Fruit fly (Drosophila melanogaster) whole organism, embryonic: ENCODE data around the gene CG1703.

Source experiments
- B-H1 ChIP-seq: fragments of 200-800 bp; sonication (Bioruptor generic); IDR thresholded peaks from 3 replicates; pipeline ENCODE4 v1.3.6; 2022; ENCODE audit warnings: missing biosample characterization, missing genetic modification characterization
- CG10147 ChIP-seq: fragments of 200-800 bp; sonication (Bioruptor generic); optimal IDR thresholded peaks from 2 replicates; lab custom pipeline; 2019; ENCODE audit warnings: missing biosample characterization, mild to moderate bottlenecking, missing genetic modification characterization, moderate library complexity
- CG10321 ChIP-seq: fragments of 200-800 bp; sonication (Bioruptor generic); IDR thresholded peaks from 2 replicates; pipeline ENCODE4 v1.3.6; 2022; ENCODE audit warnings: missing biosample characterization, missing genetic modification characterization
- CG10462 ChIP-seq: fragments of 200-800 bp; sonication (Bioruptor generic); optimal IDR thresholded peaks from 2 replicates; lab custom pipeline; 2016; ENCODE audit warnings: missing biosample characterization, missing genetic modification characterization
- CG10979 ChIP-seq: fragments of 200-800 bp; sonication (Bioruptor generic); optimal IDR thresholded peaks from 2 replicates; lab custom pipeline; 2018; ENCODE audit warnings: missing biosample characterization, mild to moderate bottlenecking, missing genetic modification characterization, moderate library complexity
- CG13775 ChIP-seq: fragments of 200-800 bp; sonication (Bioruptor generic); optimal IDR thresholded peaks from 3 replicates; lab custom pipeline; 2017; ENCODE audit warnings: missing biosample characterization, mild to moderate bottlenecking, missing genetic modification characterization
- CG16813 ChIP-seq: fragments of 200-800 bp; sonication (Bioruptor generic); IDR thresholded peaks from 3 replicates; pipeline ENCODE4 v1.3.6; 2022; ENCODE audit warnings: missing biosample characterization, missing genetic modification characterization; ENCODE audit not compliant: partially characterized antibody
- CG17328 ChIP-seq: fragments of 200-800 bp; sonication (Bioruptor generic); IDR thresholded peaks from 2 replicates; pipeline ENCODE4 v1.3.6; 2022; ENCODE audit warnings: missing biosample characterization, missing genetic modification characterization
- CG31224 ChIP-seq: fragments of 200-800 bp; sonication (Bioruptor generic); IDR thresholded peaks from 2 replicates; pipeline ENCODE4 v1.3.6; 2022; ENCODE audit warnings: missing biosample characterization, missing genetic modification characterization
- CG32532 ChIP-seq: fragments of 200-800 bp; sonication (Bioruptor generic); IDR thresholded peaks from 2 replicates; pipeline ENCODE4 v1.3.6; 2022; ENCODE audit warnings: missing biosample characterization, missing genetic modification characterization
- CG8281 ChIP-seq: fragments of 200-800 bp; sonication (Bioruptor generic); optimal IDR thresholded peaks from 2 replicates; lab custom pipeline; 2018; ENCODE audit warnings: missing biosample characterization, mild to moderate bottlenecking, missing genetic modification characterization, moderate library complexity
- CG8944 ChIP-seq: fragments of 200-800 bp; sonication (Bioruptor generic); optimal IDR thresholded peaks from 3 replicates; lab custom pipeline; 2016; ENCODE audit warnings: missing biosample characterization, missing genetic modification characterization
- CTCF ChIP-seq: fragments of 200-800 bp; sonication (Bioruptor generic); optimal IDR thresholded peaks from 2 replicates; lab custom pipeline; 2017; ENCODE audit warnings: missing biosample characterization, mild to moderate bottlenecking, missing genetic modification characterization, moderate library complexity
- Ets65A ChIP-seq: fragments of 200-800 bp; sonication (Bioruptor generic); peaks from one replicate; lab custom pipeline; 2016; ENCODE audit warnings: missing biosample characterization, missing genetic modification characterization
- Fer3 ChIP-seq: fragments of 200-800 bp; sonication (Bioruptor generic); optimal IDR thresholded peaks from 2 replicates; lab custom pipeline; 2018; ENCODE audit warnings: missing biosample characterization, mild to moderate bottlenecking, missing genetic modification characterization, moderate library complexity
- Gsc ChIP-seq: fragments of 200-800 bp; sonication (Bioruptor generic); IDR thresholded peaks from 2 replicates; pipeline ENCODE4 v1.3.6; 2022; ENCODE audit warnings: missing biosample characterization, missing genetic modification characterization
- H15 ChIP-seq: fragments of 200-800 bp; sonication (Bioruptor generic); IDR thresholded peaks from 3 replicates; pipeline ENCODE4 v1.3.6; 2022; ENCODE audit warnings: missing biosample characterization, missing genetic modification characterization
- HHEX ChIP-seq: fragments of 200-800 bp; sonication (Bioruptor generic); optimal IDR thresholded peaks from 3 replicates; lab custom pipeline; 2017; ENCODE audit warnings: missing biosample characterization, mild to moderate bottlenecking, missing genetic modification characterization, missing genetic modification reagents
- MESR4 ChIP-seq: fragments of 200-800 bp; sonication (Bioruptor generic); optimal IDR thresholded peaks from 2 replicates; lab custom pipeline; 2018; ENCODE audit warnings: missing biosample characterization, mild to moderate bottlenecking, missing genetic modification characterization, moderate library complexity
- Med ChIP-seq: fragments of 200-800 bp; sonication (Bioruptor generic); peaks from one replicate; lab custom pipeline; 2016; ENCODE audit warnings: missing biosample characterization, missing genetic modification characterization, mild to moderate bottlenecking, inconsistent platforms, moderate library complexity
- Myb ChIP-seq: fragments of 200-800 bp; sonication (Bioruptor generic); optimal IDR thresholded peaks from 2 replicates; lab custom pipeline; 2016; ENCODE audit warnings: missing biosample characterization, missing genetic modification characterization
- NC2β ChIP-seq: fragments of 200-800 bp; sonication (Bioruptor generic); optimal IDR thresholded peaks from 2 replicates; lab custom pipeline; 2016; ENCODE audit warnings: missing biosample characterization, missing genetic modification characterization
- Oli ChIP-seq: fragments of 200-800 bp; sonication (Bioruptor generic); optimal IDR thresholded peaks from 2 replicates; lab custom pipeline; 2018; ENCODE audit warnings: missing biosample characterization, mild to moderate bottlenecking, missing genetic modification characterization, moderate library complexity
- Pdp1 ChIP-seq, 2 experiments: fragments of 200-800 bp; sonication (Bioruptor generic); optimal IDR thresholded peaks; 3 replicates each; lab custom pipeline; 2016; ENCODE audit warnings: missing biosample characterization in 2 of 2, missing genetic modification characterization in 2 of 2, mild to moderate bottlenecking in 1 of 2, moderate library complexity in 1 of 2
- Spps ChIP-seq: fragments of 200-800 bp; sonication (Bioruptor generic); optimal IDR thresholded peaks from 2 replicates; lab custom pipeline; 2018; ENCODE audit warnings: missing biosample characterization, mild to moderate bottlenecking, missing genetic modification characterization
- Sry-δ ChIP-seq: fragments of 200-800 bp; sonication (Bioruptor generic); optimal IDR thresholded peaks from 2 replicates; lab custom pipeline; 2016; ENCODE audit warnings: missing biosample characterization, missing genetic modification characterization
- Ssrp ChIP-seq: fragments of 200-800 bp; sonication (Bioruptor generic); optimal IDR thresholded peaks from 2 replicates; lab custom pipeline; 2018; ENCODE audit warnings: missing biosample characterization, mild to moderate bottlenecking, missing genetic modification characterization, moderate library complexity
- Taf1 ChIP-seq: fragments of 200-800 bp; sonication (Bioruptor generic); IDR thresholded peaks from 2 replicates; pipeline ENCODE4 v1.3.6; 2022; ENCODE audit warnings: missing biosample characterization, missing genetic modification characterization
- aop ChIP-seq: fragments of 200-800 bp; sonication (Bioruptor generic); IDR thresholded peaks from 2 replicates; pipeline ENCODE4 v1.3.6; 2022; ENCODE audit warnings: missing biosample characterization, missing genetic modification characterization
- ase ChIP-seq: fragments of 200-800 bp; sonication (Bioruptor generic); IDR thresholded peaks from 3 replicates; pipeline ENCODE4 v1.3.6; 2022; ENCODE audit warnings: missing biosample characterization, missing genetic modification characterization
- bbx ChIP-seq: fragments of 200-800 bp; sonication (Bioruptor generic); IDR thresholded peaks from 2 replicates; pipeline ENCODE4 v1.3.6; 2022; ENCODE audit warnings: missing biosample characterization, missing genetic modification characterization; ENCODE audit not compliant: partially characterized antibody
- cg ChIP-seq: fragments of 200-800 bp; sonication (Bioruptor generic); optimal IDR thresholded peaks from 3 replicates; lab custom pipeline; 2019; ENCODE audit warnings: missing biosample characterization, mild to moderate bottlenecking, missing genetic modification characterization, moderate library complexity
- corto ChIP-seq: fragments of 200-800 bp; sonication (Bioruptor generic); optimal IDR thresholded peaks from 2 replicates; lab custom pipeline; 2016; ENCODE audit warnings: missing biosample characterization, mild to moderate bottlenecking, missing genetic modification characterization, moderate library complexity
- croc ChIP-seq: fragments of 200-800 bp; sonication (Bioruptor generic); conservative IDR thresholded peaks from 3 replicates; pipeline ENCODE4 v1.3.6; 2022; ENCODE audit warnings: missing biosample characterization, missing genetic modification characterization
- crol ChIP-seq: fragments of 200-800 bp; sonication (Bioruptor generic); IDR thresholded peaks from 2 replicates; pipeline ENCODE4 v1.3.6; 2022; ENCODE audit warnings: missing biosample characterization, missing genetic modification characterization
- cwo ChIP-seq: fragments of 200-800 bp; sonication (Bioruptor generic); optimal IDR thresholded peaks from 3 replicates; lab custom pipeline; 2017; ENCODE audit warnings: missing biosample characterization, missing genetic modification characterization, mild to moderate bottlenecking, moderate library complexity, missing genetic modification reagents
- ewg ChIP-seq: fragments of 200-800 bp; sonication (Bioruptor generic); optimal IDR thresholded peaks from 3 replicates; lab custom pipeline; 2017; ENCODE audit warnings: mild to moderate bottlenecking, missing biosample characterization, missing genetic modification reagents, missing genetic modification characterization
- grn ChIP-seq: fragments of 200-800 bp; sonication (Bioruptor generic); optimal IDR thresholded peaks from 3 replicates; lab custom pipeline; 2017; ENCODE audit warnings: missing biosample characterization, missing genetic modification characterization
- h ChIP-seq: fragments of >200 bp; optimal IDR thresholded peaks from 2 replicates; lab custom pipeline; 2017
- hbn ChIP-seq: fragments of 200-800 bp; sonication (Bioruptor generic); IDR thresholded peaks from 2 replicates; pipeline ENCODE4 v1.3.6; 2022; ENCODE audit warnings: missing biosample characterization, missing genetic modification characterization; ENCODE audit not compliant: partially characterized antibody
- her ChIP-seq: fragments of 200-800 bp; sonication (Bioruptor generic); optimal IDR thresholded peaks from 2 replicates; lab custom pipeline; 2016; ENCODE audit warnings: missing biosample characterization, missing genetic modification characterization
- kah ChIP-seq: fragments of 200-800 bp; sonication (Bioruptor generic); optimal IDR thresholded peaks from 2 replicates; lab custom pipeline; 2018; ENCODE audit warnings: missing biosample characterization, mild to moderate bottlenecking, missing genetic modification characterization
- lab ChIP-seq: fragments of 200-800 bp; sonication (Bioruptor generic); optimal IDR thresholded peaks from 3 replicates; lab custom pipeline; 2017; ENCODE audit warnings: missing biosample characterization, missing genetic modification characterization, mild to moderate bottlenecking, moderate library complexity, missing genetic modification reagents
- mam ChIP-seq: fragments of 200-800 bp; sonication (Bioruptor generic); optimal IDR thresholded peaks from 3 replicates; lab custom pipeline; 2016; ENCODE audit warnings: missing biosample characterization, missing genetic modification characterization
- p53 ChIP-seq: fragments of 200-800 bp; sonication (Bioruptor generic); optimal IDR thresholded peaks from 2 replicates; lab custom pipeline; 2016; ENCODE audit warnings: missing biosample characterization, missing genetic modification characterization
- peb ChIP-seq: fragments of 200-800 bp; sonication (Bioruptor generic); IDR thresholded peaks from 2 replicates; pipeline ENCODE4 v1.3.6; 2022; ENCODE audit warnings: missing biosample characterization, missing genetic modification characterization
- phol ChIP-seq: fragments of 200-800 bp; sonication (Bioruptor generic); optimal IDR thresholded peaks from 3 replicates; lab custom pipeline; 2018; ENCODE audit warnings: missing biosample characterization, mild to moderate bottlenecking, missing genetic modification characterization, moderate library complexity
- schlank ChIP-seq: fragments of 200-800 bp; sonication (Bioruptor generic); optimal IDR thresholded peaks from 2 replicates; lab custom pipeline; 2018; ENCODE audit warnings: missing biosample characterization, mild to moderate bottlenecking, missing genetic modification characterization
- slbo ChIP-seq: fragments of 200-800 bp; sonication (Bioruptor generic); IDR thresholded peaks from 2 replicates; pipeline ENCODE4 v1.3.6; 2022; ENCODE audit warnings: missing biosample characterization, missing genetic modification characterization
- tgo ChIP-seq: fragments of 200-800 bp; sonication (Bioruptor generic); IDR thresholded peaks from 3 replicates; pipeline ENCODE4 v1.3.6; 2022; ENCODE audit warnings: missing biosample characterization, missing genetic modification characterization
- zfh2 ChIP-seq: fragments of 200-800 bp; sonication (Bioruptor generic); optimal IDR thresholded peaks from 2 replicates; lab custom pipeline; 2016; ENCODE audit warnings: missing biosample characterization, missing genetic modification characterization

Gene CG1703

dm6 chrX:11644530-11645080 lies 32.9 kb downstream of the CG1703 start (continued):
- TF ChIP-seq CG10462 (no peak), CG13775 (no peak), CG10321 (GFP tag; lab: Robert Waterston, UW) (peak; percentile 73), peb (GFP tag; lab: Robert Waterston, UW) (no peak), cg (peak; percentile 45), ewg (peak; percentile 24), kah (no peak), CG17328 (GFP tag; lab: Robert Waterston, UW) (no peak)

dm6 chrX:11651420-11651819 lies 39.7 kb downstream of the CG1703 start:
- no peak for TF ChIP-seq CG10147 (GFP tag; lab: Kevin White, UChicago)
- TF ChIP-seq Sry-δ (GFP tag; lab: Kevin White, UChicago) = no peak
- peak; percentile 75 for TF ChIP-seq CG8281
- no peak for TF ChIP-seq CG8944
- no peak for TF ChIP-seq Gsc (GFP tag; lab: Robert Waterston, UW)
- TF ChIP-seq ase (GFP tag; lab: Robert Waterston, UW) = no peak
- no peak for TF ChIP-seq mam (GFP tag; lab: Kevin White, UChicago)
- no peak for TF ChIP-seq H15
- TF ChIP-seq p53 = no peak
- TF ChIP-seq croc (GFP tag; lab: Robert Waterston, UW) = no peak
- no peak for TF ChIP-seq slbo (GFP tag; lab: Robert Waterston, UW)
- TF ChIP-seq CG10979 (tag; lab: Kevin White, UChicago) = peak; percentile 56
- TF ChIP-seq MESR4 (GFP tag; lab: Kevin White, UChicago) = no peak
- no peak for TF ChIP-seq Taf1 (GFP tag; lab: Robert Waterston, UW)
- TF ChIP-seq lab = no peak
- peak; percentile 75 for TF ChIP-seq CTCF (GFP tag; lab: Kevin White, UChicago)
- no peak for TF ChIP-seq HHEX (GFP tag; lab: Kevin White, UChicago)
- TF ChIP-seq Fer3 (tag; lab: Kevin White, UChicago) = no peak
- TF ChIP-seq Ssrp (tag; lab: Kevin White, UChicago) = no peak
- no peak for TF ChIP-seq Myb (GFP tag; lab: Kevin White, UChicago)
- TF ChIP-seq bbx (GFP tag; lab: Robert Waterston, UW) = no peak
- no peak for TF ChIP-seq Spps (tag; lab: Kevin White, UChicago)
- peak; percentile 3 for TF ChIP-seq phol (tag; lab: Kevin White, UChicago)
- no peak for TF ChIP-seq Pdp1 (GFP tag; optimal IDR thresholded peaks at IDR 0.05; lab: Kevin White, UChicago)
- no peak for TF ChIP-seq B-H1 (GFP tag; lab: Robert Waterston, UW)
- TF ChIP-seq Med (GFP tag; lab: Kevin White, UChicago) = peak; percentile 14
- no peak for TF ChIP-seq crol (GFP tag; lab: Robert Waterston, UW)
- no peak for TF ChIP-seq her (GFP tag; lab: Kevin White, UChicago)
- no peak for TF ChIP-seq CG16813 (GFP tag; lab: Robert Waterston, UW)
- TF ChIP-seq cwo (GFP tag; lab: Kevin White, UChicago) = no peak
- no peak for TF ChIP-seq h (lab: Kevin White, UChicago)
- no peak for TF ChIP-seq NC2β (GFP tag; lab: Kevin White, UChicago)
- no peak for TF ChIP-seq aop (GFP tag; lab: Robert Waterston, UW)
- no peak for TF ChIP-seq CG13775
- TF ChIP-seq Oli (tag; lab: Kevin White, UChicago) = no peak
- no peak for TF ChIP-seq CG32532 (GFP tag; lab: Robert Waterston, UW)
- no peak for TF ChIP-seq zfh2
- TF ChIP-seq Ets65A (GFP tag; lab: Kevin White, UChicago) = peak; percentile 39
- no peak for TF ChIP-seq CG31224 (GFP tag; lab: Robert Waterston, UW)
- no peak for TF ChIP-seq hbn (GFP tag; lab: Robert Waterston, UW)
- no peak for TF ChIP-seq tgo (GFP tag; lab: Robert Waterston, UW)
- no peak for TF ChIP-seq corto (GFP tag; lab: Kevin White, UChicago)
- no peak for TF ChIP-seq grn (GFP tag; lab: Kevin White, UChicago)
- no peak for TF ChIP-seq schlank (tag; lab: Kevin White, UChicago)
